Worm (Caenorhabditis elegans): Measurements from ENCODE around the gene srh-35.

srh-35 gene

DNA sequence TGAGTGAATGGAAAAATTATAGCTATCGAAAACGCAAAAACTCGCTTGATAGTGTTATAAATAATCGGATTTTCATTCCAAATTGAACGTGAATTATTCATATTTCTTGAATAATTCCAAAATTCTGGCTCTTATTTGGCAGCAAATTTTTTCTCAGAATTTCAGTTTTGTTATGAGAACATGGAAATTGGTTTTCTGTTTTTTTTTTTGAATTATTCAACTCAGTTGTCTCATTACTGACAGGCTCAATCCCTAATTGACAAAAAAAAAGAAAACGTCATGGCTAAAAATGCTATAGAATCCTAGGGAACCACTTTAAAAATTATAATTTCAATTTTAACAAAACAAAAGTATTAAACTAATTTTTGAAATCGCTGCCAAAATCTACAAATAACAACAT, at the start of gene srh-35:
srh-35 (minus strand) TSS at position 101 of the 400 bp plus-strand sequence.
- TF ChIP-seq dao-5 (tag; optimal IDR thresholded peaks at IDR 0.05) (no peak), W03F9.2 (tag; optimal IDR thresholded peaks at IDR 0.05) (no peak), him-1 (tag; optimal IDR thresholded peaks at IDR 0.05) (no peak)

DNA sequence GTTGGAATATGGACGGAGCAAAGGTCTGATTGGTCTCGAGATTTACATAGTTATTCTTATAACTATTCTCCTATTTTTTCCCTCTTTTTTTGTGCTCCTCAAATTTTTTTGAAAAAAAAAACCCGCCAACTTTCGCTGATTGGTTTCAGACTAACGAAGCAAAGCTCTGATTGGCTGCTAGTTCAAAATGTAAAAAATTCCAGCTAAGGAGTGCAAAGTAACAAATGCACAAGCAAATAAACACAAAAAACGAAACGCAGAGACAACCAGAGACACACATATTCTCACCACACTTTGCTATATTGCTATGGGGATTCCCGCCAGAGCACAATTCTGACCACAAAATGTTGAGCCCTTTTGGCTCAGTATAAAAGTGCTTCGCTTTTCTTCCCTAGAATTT, 48.4 kb upstream of the srh-35 start, which contains the start of gene T01G6.1:
T01G6.1 (plus strand) TSS at position 301 of the 400 bp plus-strand sequence.
- TF ChIP-seq him-1 (tag; optimal IDR thresholded peaks at IDR 0.05) (no peak), dao-5 (tag; optimal IDR thresholded peaks at IDR 0.05) (no peak), W03F9.2 (tag; optimal IDR thresholded peaks at IDR 0.05) (no peak)

DNA sequence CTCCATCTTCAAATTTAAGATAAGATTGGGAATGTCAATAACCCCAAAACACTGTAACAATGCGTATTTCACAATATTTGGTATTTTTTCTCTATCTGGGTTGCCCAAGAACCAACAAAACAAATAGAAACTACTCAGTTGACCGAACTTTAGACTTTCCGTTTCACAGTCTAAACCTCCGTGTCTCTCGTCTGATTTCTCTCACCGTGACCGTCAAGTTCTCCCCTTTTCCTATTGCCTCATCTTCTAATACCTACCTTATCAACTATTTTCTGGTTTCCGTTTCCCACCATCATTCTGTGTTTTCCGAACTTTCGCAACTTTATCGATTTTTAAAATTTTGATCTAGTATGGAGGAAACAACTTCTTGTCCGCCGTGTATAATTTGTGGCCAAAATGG, 45.3 kb upstream of the srh-35 start, which contains the start of gene nhr-131:
nhr-131 (plus strand) TSS at position 87 of the 400 bp plus-strand sequence.
- no peak for TF ChIP-seq W03F9.2 (tag; optimal IDR thresholded peaks at IDR 0.05)
- no peak for TF ChIP-seq dao-5 (tag; optimal IDR thresholded peaks at IDR 0.05)
- no peak for TF ChIP-seq him-1 (tag; optimal IDR thresholded peaks at IDR 0.05)

DNA sequence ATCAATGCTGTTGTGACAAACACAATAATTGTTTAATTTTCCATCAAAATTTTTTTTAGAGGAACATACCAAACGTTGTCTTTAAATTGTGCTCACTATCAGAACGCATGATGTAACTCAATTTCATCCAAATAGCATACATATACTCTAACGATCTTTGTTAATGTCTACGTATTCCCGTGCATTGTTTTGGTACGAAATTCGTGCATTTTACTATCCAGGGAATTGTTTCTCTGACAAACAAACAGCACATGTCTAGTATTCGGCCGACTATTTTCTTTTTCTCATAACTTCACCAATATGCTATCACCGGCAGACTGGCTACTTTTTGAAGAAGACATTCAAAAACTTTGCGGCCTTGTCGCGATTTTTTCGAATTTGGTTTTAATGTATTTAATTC, 42.4 kb upstream of the srh-35 start, which contains the start of gene str-196:
str-196 (plus strand) TSS at position 301 of the 400 bp plus-strand sequence.
- TF ChIP-seq him-1 (tag; optimal IDR thresholded peaks at IDR 0.05) (no peak), W03F9.2 (tag; optimal IDR thresholded peaks at IDR 0.05) (no peak), dao-5 (tag; optimal IDR thresholded peaks at IDR 0.05) (no peak)

DNA sequence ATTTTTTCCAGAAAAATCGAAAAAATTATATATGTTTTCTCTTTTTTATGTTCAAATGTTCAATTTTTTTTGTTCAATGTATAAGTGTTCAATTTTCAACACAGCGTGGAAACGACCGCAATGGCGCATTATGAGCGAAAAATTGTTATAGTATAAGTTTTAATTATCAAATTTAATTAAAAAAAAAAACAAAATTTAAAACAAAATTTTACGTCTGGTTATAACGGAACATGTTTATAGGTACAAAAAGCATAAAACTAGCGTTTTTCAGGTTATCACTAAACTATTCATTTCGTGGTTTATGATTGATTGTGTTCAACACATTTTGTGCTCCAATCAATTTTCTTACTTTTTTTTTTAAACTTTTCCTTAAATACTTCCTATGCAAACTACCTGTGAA, 40.3 kb upstream of the srh-35 start, which contains the start of gene nhr-106:
nhr-106 (plus strand) TSS at position 301 of the 400 bp plus-strand sequence.
- no peak for TF ChIP-seq him-1 (tag; optimal IDR thresholded peaks at IDR 0.05)
- no peak for TF ChIP-seq W03F9.2 (tag; optimal IDR thresholded peaks at IDR 0.05)
- TF ChIP-seq dao-5 (tag; optimal IDR thresholded peaks at IDR 0.05): no peak

DNA sequence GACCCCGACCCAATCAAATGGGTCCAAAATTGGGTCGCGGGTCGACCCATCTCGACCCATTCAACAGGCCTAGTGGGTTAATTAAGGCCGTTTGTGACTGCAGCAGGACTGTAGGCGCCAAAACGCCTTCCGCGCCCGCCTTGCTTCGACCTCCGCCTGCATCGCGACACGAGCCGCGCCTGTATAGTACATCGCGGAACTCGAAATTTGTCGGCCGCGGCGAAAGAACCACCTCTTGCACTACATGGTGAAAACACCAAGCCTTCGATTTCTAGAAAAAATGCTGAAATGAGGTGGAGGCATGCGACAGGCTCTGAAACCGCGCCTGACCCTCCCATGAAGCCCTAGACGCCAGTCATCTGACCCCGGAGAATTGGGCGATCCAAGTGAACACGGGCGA, 39.0 kb upstream of the srh-35 start:
- TF ChIP-seq W03F9.2 (tag; optimal IDR thresholded peaks at IDR 0.05): no peak
- TF ChIP-seq dao-5 (tag; optimal IDR thresholded peaks at IDR 0.05): no peak
- TF ChIP-seq him-1 (tag; optimal IDR thresholded peaks at IDR 0.05): no peak

DNA sequence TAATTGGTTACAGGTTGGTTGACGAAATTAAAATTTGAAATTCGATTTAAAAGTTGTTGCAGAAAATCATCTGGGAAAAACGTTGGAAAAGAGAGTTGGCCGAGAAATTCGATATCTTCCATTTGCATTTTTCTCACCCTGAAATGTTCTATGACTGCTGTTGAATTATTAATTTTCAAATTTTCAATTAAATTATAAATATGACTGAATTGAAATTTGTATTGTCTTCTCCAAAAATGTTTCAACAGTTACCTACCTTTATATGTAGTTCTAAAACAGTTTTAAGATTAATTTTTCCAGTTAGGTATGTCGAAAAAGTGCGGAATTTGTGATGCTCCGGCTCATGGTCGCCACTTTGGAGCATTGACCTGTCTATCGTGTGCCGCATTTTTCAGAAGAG, 37.7 kb upstream of the srh-35 start, which contains the start of gene nhr-211:
nhr-211 (plus strand) TSS at position 301 of the 400 bp plus-strand sequence.
- TF ChIP-seq dao-5 (tag; optimal IDR thresholded peaks at IDR 0.05) (no peak), him-1 (tag; optimal IDR thresholded peaks at IDR 0.05) (no peak)

DNA sequence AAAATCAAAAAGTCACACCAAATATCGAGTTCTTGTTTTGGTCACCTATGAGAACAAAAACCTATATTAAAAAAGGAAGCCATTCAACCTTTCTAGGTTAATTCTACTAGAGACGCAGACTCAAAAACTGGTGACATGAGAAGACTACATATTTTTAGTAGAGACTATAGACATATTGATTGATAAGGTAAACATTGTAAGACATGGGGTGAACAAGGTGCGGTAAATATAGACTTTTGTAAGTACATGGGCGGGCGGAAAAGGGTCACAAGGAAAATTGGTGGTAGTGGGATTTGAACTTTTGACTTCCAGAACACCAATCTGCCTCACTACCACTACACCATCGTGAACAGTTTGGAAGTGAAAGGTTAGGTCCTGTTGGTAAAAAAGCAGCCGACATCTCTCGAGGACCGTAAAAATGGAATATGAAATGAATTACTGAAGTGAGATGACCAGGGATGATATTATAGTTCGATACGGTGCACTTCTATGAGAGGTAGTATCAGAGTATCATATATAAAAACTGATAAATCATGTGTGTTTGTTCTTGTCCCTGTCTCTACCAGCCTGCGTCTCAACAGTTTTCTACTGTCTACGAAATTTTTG, 35.4 kb upstream of the srh-35 start, which contains the start of gene nhr-212:
nhr-212 (plus strand) TSS at position 573 of the 606 bp plus-strand sequence.
- no peak for TF ChIP-seq him-1 (tag; optimal IDR thresholded peaks at IDR 0.05)
- no peak for TF ChIP-seq W03F9.2 (tag; optimal IDR thresholded peaks at IDR 0.05)
- TF ChIP-seq dao-5 (tag; optimal IDR thresholded peaks at IDR 0.05): no peak

DNA sequence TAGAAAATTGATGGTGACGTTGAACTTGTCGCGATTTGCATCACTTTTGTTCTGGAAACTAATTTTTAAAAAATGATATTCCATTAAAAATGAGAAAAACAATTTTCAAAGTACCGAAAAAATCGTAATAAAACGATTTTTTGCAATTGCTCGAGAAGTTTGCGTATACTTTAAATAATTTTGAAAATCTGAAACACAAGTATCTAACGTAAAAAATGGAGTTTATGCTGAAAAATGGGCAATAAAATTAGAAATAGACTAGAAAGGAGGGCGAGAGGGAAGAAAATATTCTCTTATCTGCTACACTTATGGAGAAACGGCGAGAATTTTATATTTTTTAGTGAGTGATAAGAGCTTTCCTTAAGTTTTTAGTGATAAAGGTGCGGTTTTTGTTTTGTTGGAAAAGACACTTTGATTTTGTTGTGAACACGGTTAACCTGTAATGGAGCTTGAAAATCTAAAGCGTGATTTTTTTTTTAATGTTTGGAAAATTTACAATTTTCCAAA, 34.3 kb upstream of the srh-35 start, which contains the start of gene nhr-130:
nhr-130 (minus strand) TSS at position 51 of the 507 bp plus-strand sequence.
- TF ChIP-seq dao-5 (tag; optimal IDR thresholded peaks at IDR 0.05) (no peak), W03F9.2 (tag; optimal IDR thresholded peaks at IDR 0.05) (no peak), him-1 (tag; optimal IDR thresholded peaks at IDR 0.05) (no peak)

DNA sequence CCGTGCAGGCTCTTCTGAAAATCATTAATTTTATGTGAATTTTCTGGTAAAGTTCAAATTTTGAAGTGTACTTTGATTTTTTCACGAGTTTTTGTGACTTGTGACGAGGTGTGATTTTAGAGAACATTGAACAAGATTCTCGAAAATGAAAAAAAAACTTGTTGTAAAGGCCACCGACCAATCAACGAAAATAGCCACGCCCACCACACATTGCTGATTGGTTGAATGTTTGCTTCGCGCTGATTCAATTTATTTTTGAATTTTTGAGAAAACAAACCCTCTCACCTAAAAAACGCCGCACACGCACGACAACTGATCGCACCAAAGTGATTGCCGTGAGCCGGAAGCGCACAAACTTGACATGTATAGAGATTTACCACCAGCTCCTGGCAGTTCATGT, 33.8 kb upstream of the srh-35 start:
- TF ChIP-seq him-1 (tag; optimal IDR thresholded peaks at IDR 0.05) (no peak), W03F9.2 (tag; optimal IDR thresholded peaks at IDR 0.05) (no peak), dao-5 (tag; optimal IDR thresholded peaks at IDR 0.05) (no peak)

DNA sequence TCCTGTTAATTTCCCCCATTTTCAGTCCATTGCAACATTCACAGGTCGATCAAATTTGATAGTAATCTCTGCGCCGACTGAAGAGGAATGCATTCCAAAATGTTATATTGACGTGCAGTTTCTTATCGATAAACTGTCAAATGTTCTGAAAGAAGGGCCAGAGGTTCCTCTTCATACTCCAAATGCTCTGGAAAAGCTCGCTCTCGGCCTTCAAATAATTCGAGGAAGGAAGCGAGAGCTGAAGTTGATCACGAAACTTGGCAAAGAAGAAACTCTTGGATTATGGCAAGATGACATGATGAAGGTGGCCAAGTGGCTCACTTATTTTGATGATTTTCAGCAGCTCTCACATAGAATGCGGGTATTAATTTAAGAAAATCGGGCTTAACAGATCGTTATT, 30.0 kb upstream of the srh-35 start:
- TF ChIP-seq him-1 (tag; optimal IDR thresholded peaks at IDR 0.05) (no peak), dao-5 (tag; optimal IDR thresholded peaks at IDR 0.05) (no peak)

DNA sequence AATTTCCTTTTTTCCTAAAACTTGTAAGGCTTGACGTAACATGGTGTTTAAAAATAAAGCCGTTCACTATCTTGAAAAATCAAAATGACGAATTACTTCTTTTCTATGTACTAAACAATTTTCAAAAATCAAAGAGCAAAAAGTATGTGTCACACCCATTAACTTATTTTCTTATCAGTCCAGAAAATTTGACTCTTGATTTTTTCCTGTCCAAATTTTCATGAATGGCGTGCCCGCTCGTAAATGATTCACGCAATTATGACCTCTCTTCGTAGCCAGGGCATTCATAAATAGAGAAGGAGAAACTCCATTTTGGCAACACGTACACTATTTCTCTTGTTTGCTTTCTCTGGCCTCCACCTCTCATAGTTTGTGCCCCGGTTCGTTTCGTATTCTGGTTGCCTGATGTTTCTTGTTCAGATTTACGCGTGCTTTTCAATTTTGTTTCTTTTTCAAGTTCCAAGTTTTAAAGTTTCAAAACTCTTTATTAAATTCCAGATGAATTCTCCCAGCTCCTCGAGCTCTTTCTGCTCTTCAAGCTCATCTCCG, 28.7 kb upstream of the srh-35 start, which contains the start of gene nhr-55:
nhr-55 (plus strand) TSS at position 499 of the 549 bp plus-strand sequence.
- TF ChIP-seq dao-5 (tag; optimal IDR thresholded peaks at IDR 0.05) (no peak), W03F9.2 (tag; optimal IDR thresholded peaks at IDR 0.05) (no peak), him-1 (tag; optimal IDR thresholded peaks at IDR 0.05) (no peak)

DNA sequence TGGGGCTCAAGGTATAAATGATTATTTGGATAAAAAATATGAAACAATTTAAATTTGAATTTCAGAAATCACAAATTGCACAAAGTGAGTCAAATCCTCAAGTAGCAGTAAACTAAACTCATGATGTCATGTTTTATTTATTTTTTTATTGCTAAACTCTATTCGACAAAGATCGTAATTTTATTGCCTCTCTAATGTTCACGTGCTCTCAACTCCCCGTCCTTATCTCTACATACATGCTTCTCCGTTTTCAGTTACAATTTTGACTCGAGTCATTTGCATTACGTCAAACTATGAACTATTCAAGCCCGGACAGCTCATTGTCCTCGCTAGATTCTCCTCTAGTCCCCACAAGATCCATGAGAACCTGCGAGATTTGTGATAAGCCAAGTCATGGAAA, 25.5 kb upstream of the srh-35 start, which contains the start of gene nhr-99:
nhr-99 (plus strand) TSS at position 263 of the 400 bp plus-strand sequence.
- TF ChIP-seq dao-5 (tag; optimal IDR thresholded peaks at IDR 0.05) (no peak), W03F9.2 (tag; optimal IDR thresholded peaks at IDR 0.05) (no peak), him-1 (tag; optimal IDR thresholded peaks at IDR 0.05) (no peak)

DNA sequence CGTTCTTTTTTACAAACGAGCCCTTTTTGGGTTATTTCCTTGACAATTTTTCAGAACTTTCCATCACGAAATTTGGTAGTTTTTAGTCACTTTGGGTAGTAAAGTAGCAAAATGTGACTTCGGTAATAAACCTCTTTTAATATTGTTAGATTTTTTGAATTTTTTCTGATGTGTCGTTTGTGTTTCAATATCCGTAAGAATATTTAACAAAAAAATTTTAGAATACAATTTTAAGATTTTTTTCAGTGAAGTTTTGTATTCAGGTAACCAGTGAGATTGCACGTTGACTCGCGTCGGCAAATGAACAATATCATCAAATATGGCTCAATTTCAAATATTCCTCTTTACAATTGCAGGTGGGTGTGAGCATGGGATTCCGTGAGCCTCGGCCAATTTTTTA, 23.6 kb upstream of the srh-35 start, which contains the start of gene srt-31:
srt-31 (plus strand) TSS at position 301 of the 400 bp plus-strand sequence.
- TF ChIP-seq dao-5 (tag; optimal IDR thresholded peaks at IDR 0.05) (no peak), W03F9.2 (tag; optimal IDR thresholded peaks at IDR 0.05) (no peak), him-1 (tag; optimal IDR thresholded peaks at IDR 0.05) (no peak)

Data from whole organism, L4/young adult.